Worm (Caenorhabditis elegans): Measurements from ENCODE around the gene glb-17.

DNA sequence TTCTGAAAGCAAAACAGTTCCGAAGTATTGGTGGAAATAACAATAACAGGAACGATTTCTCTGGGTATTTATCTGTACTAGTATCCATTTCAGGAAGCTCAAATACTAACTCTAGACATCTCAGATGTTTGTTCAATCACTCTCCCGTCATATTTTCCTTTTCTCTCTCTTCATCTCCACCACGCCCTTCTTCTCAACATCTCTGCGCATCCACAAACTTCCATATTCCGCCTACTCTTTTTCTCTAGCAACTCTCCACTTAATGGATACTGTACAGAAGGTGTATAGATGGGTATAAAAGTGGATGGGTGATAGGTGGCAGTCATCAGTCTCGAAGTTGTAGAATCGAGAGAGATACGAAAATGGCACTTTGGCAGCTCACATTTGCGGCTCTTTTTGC, 7.5 kb upstream of the glb-17 start, which contains the start of gene gpx-5:
- TF ChIP-seq ztf-23 (GFP tag; IDR thresholded peaks at IDR 0.05) (no peak), flt-1 (GFP tag; IDR thresholded peaks at IDR 0.05) (no peak), med-1 (GFP tag; optimal IDR thresholded peaks at IDR 0.05; ENCODE audit: insufficient read depth) (no peak), klf-2 (GFP tag; conservative IDR thresholded peaks at IDR 0.05) (no peak), ref-1 (GFP tag; conservative IDR thresholded peaks at IDR 0.05) (no peak)
